Worm (Caenorhabditis elegans) whole organism, L4 larva: Measurements from ENCODE around the gene set-5.

Source experiments
- R02D3.7 ChIP-seq: fragments of 150-350 bp; sonication (generic microtip); optimal IDR thresholded peaks from 3 replicates; lab custom pipeline; 2014; ENCODE audit warnings: missing biosample characterization, missing genetic modification characterization
- Y75B8A.6 ChIP-seq: fragments of 200-800 bp; sonication (Bioruptor generic); IDR thresholded peaks from 2 replicates; pipeline ENCODE4 v1.3.6; 2022; ENCODE audit warnings: missing genetic modification reagents, missing genetic modification characterization, missing compliant biosample characterization
- arid-1 ChIP-seq: fragments of 200-800 bp; sonication (Bioruptor generic); conservative IDR thresholded peaks from 2 replicates; pipeline ENCODE4 v1.3.6; 2022; ENCODE audit warnings: missing genetic modification reagents, missing genetic modification characterization, missing compliant biosample characterization
- attf-4 ChIP-seq: sonication (generic microtip); optimal IDR thresholded peaks from 3 replicates; lab custom pipeline; 2017; ENCODE audit warnings: missing biosample characterization, missing genetic modification characterization
- ceh-32 ChIP-seq: sonication (generic microtip); optimal IDR thresholded peaks from 2 replicates; lab custom pipeline; 2016; ENCODE audit warnings: mild to moderate bottlenecking, missing genetic modification characterization, missing compliant biosample characterization; ENCODE audit not compliant: poor library complexity
- ceh-44 ChIP-seq: fragments of 200-800 bp; sonication (Bioruptor generic); IDR thresholded peaks from 2 replicates; pipeline ENCODE4 v1.3.6; 2022; ENCODE audit warnings: missing genetic modification reagents, missing genetic modification characterization, missing compliant biosample characterization
- daf-12 ChIP-seq: fragments of 150-350 bp; optimal IDR thresholded peaks from 2 replicates; lab custom pipeline; 2014; ENCODE audit warnings: missing biosample characterization, missing genetic modification reagents, missing genetic modification characterization
- daf-16 ChIP-seq, 3 experiments: sonication (generic microtip); optimal IDR thresholded peaks; 2 replicates each; lab custom pipeline; 2016 to 2017; ENCODE audit warnings: missing genetic modification characterization in 3 of 3, missing genetic modification reagents in 3 of 3, mild to moderate bottlenecking in 2 of 3, missing compliant biosample characterization in 2 of 3, missing biosample characterization in 1 of 3, moderate library complexity in 1 of 3
- dmd-6 ChIP-seq: fragments of 200-800 bp; sonication (Bioruptor generic); IDR thresholded peaks from 2 replicates; pipeline ENCODE4 v1.3.6; 2022; ENCODE audit warnings: missing genetic modification reagents, missing genetic modification characterization, missing compliant biosample characterization
- dmd-9 ChIP-seq: fragments of 200-800 bp; sonication (Bioruptor generic); IDR thresholded peaks from 2 replicates; pipeline ENCODE4 v1.3.6; 2022; ENCODE audit warnings: missing genetic modification reagents, missing genetic modification characterization, missing compliant biosample characterization
- egl-27 ChIP-seq: sonication (generic microtip); optimal IDR thresholded peaks from 3 replicates; lab custom pipeline; 2017; ENCODE audit warnings: missing biosample characterization, missing genetic modification reagents, missing genetic modification characterization
- egl-43 ChIP-seq: fragments of 200-800 bp; sonication (Bioruptor generic); IDR thresholded peaks from 2 replicates; pipeline ENCODE4 v1.3.6; 2022; ENCODE audit warnings: missing genetic modification reagents, missing genetic modification characterization, missing compliant biosample characterization
- hif-1 ChIP-seq, 2 experiments: sonication (generic microtip); optimal IDR thresholded peaks; 2 replicates each; lab custom pipeline; 2016 to 2017; ENCODE audit warnings: missing compliant biosample characterization in 2 of 2, missing genetic modification characterization in 2 of 2, missing genetic modification reagents in 2 of 2, missing genotype in 2 of 2, mild to moderate bottlenecking in 1 of 2
- hlh-30 ChIP-seq: sonication (generic microtip); optimal IDR thresholded peaks from 2 replicates; lab custom pipeline; 2017; ENCODE audit warnings: antibody characterized with exemption, mild to moderate bottlenecking, missing genetic modification characterization, missing compliant biosample characterization; ENCODE audit not compliant: insufficient read depth
- lin-1 ChIP-seq: fragments of 200-800 bp; sonication (Bioruptor generic); IDR thresholded peaks from 2 replicates; pipeline ENCODE4 v1.3.6; 2022; ENCODE audit warnings: missing genetic modification reagents, missing genetic modification characterization, missing compliant biosample characterization
- lin-29 ChIP-seq: fragments of 200-800 bp; sonication (Bioruptor generic); IDR thresholded peaks from 2 replicates; pipeline ENCODE4 v1.3.6; 2022; ENCODE audit warnings: missing genetic modification reagents, missing genetic modification characterization, missing compliant biosample characterization
- lin-38 ChIP-seq: fragments of 200-800 bp; sonication (Bioruptor generic); IDR thresholded peaks from 2 replicates; pipeline ENCODE4 v1.3.6; 2022; ENCODE audit warnings: missing genetic modification reagents, missing genetic modification characterization, missing compliant biosample characterization
- lir-3 ChIP-seq: sonication (generic microtip); optimal IDR thresholded peaks from 2 replicates; lab custom pipeline; 2016; ENCODE audit warnings: mild to moderate bottlenecking, missing genetic modification characterization, missing compliant biosample characterization
- lsy-2 ChIP-seq, 2 experiments: fragments of 150-350 bp in 1 of 2; sonication (generic microtip) in 1 of 2; optimal IDR thresholded peaks; 2 replicates each; lab custom pipeline; 2014 to 2017; ENCODE audit warnings: missing biosample characterization in 2 of 2, missing genetic modification characterization in 2 of 2
- madf-5 ChIP-seq, 2 experiments: fragments of 200-800 bp; sonication (Bioruptor generic); IDR thresholded peaks; 2 replicates each; pipeline ENCODE4 v1.3.6; 2022; ENCODE audit warnings: missing compliant biosample characterization in 2 of 2, missing genetic modification characterization in 2 of 2
- nhr-237 ChIP-seq: sonication (generic microtip); optimal IDR thresholded peaks from 2 replicates; lab custom pipeline; 2017; ENCODE audit warnings: missing biosample characterization, missing genetic modification characterization
- nhr-28 ChIP-seq: fragments of 150-350 bp; optimal IDR thresholded peaks from 2 replicates; lab custom pipeline; 2014; ENCODE audit warnings: missing biosample characterization, missing genetic modification characterization
- nhr-41 ChIP-seq: fragments of 200-800 bp; sonication (Bioruptor generic); IDR thresholded peaks from 2 replicates; pipeline ENCODE4 v1.3.6; 2022; ENCODE audit warnings: missing genetic modification reagents, missing genetic modification characterization, missing compliant biosample characterization
- nhr-76 ChIP-seq: fragments of 150-350 bp; optimal IDR thresholded peaks from 2 replicates; lab custom pipeline; 2014; ENCODE audit warnings: missing biosample characterization, missing genetic modification characterization
- pha-4 ChIP-seq, 2 experiments: fragments of 150-350 bp in 1 of 2; fragments of 200-800 bp in 1 of 2; sonication (Bioruptor generic) in 1 of 2; IDR thresholded peaks in 1 of 2; optimal IDR thresholded peaks in 1 of 2; 2 replicates each; pipeline versions ENCODE4 v1.3.6 to Lab custom; 2014 to 2022; ENCODE audit warnings: missing genetic modification characterization in 2 of 2, missing genetic modification reagents in 2 of 2, missing biosample characterization in 1 of 2, missing compliant biosample characterization in 1 of 2
- set-16 ChIP-seq: fragments of 200-800 bp; sonication (Bioruptor generic); IDR thresholded peaks from 2 replicates; pipeline ENCODE4 v1.3.6; 2022; ENCODE audit warnings: missing genetic modification reagents, missing genetic modification characterization, missing compliant biosample characterization
- spr-3 ChIP-seq: fragments of 200-800 bp; sonication (Bioruptor generic); optimal IDR thresholded peaks from 2 replicates; lab custom pipeline; 2018; ENCODE audit warnings: mild to moderate bottlenecking, missing genetic modification characterization, missing compliant biosample characterization
- tag-97 ChIP-seq: fragments of 200-800 bp; sonication (Bioruptor generic); IDR thresholded peaks from 2 replicates; pipeline ENCODE4 v1.3.6; 2022; ENCODE audit warnings: missing genetic modification characterization, missing compliant biosample characterization
- tra-1 ChIP-seq: fragments of 200-800 bp; sonication (Bioruptor generic); IDR thresholded peaks from 2 replicates; pipeline ENCODE4 v1.3.6; 2022; ENCODE audit warnings: missing genetic modification reagents, missing genetic modification characterization, missing compliant biosample characterization
- unc-39 ChIP-seq: sonication (generic microtip); optimal IDR thresholded peaks from 2 replicates; lab custom pipeline; 2017; ENCODE audit warnings: missing biosample characterization, missing genetic modification characterization
- vab-7 ChIP-seq: fragments of 200-800 bp; sonication (Bioruptor generic); IDR thresholded peaks from 2 replicates; pipeline ENCODE4 v1.3.6; 2022; ENCODE audit warnings: missing genetic modification reagents, missing genetic modification characterization, missing compliant biosample characterization
- zag-1 ChIP-seq: fragments of 150-350 bp; optimal IDR thresholded peaks from 2 replicates; lab custom pipeline; 2014; ENCODE audit warnings: missing biosample characterization, missing genetic modification characterization
- zfp-2 ChIP-seq: sonication (generic microtip); optimal IDR thresholded peaks from 2 replicates; lab custom pipeline; 2016; ENCODE audit warnings: mild to moderate bottlenecking, missing genetic modification characterization, missing compliant biosample characterization
- zfp-3 ChIP-seq: fragments of 200-800 bp; sonication (Bioruptor generic); conservative IDR thresholded peaks from 2 replicates; pipeline ENCODE4 v1.3.6; 2022; ENCODE audit warnings: missing genetic modification reagents, missing genetic modification characterization, missing compliant biosample characterization

The set-5 gene

DNA sequence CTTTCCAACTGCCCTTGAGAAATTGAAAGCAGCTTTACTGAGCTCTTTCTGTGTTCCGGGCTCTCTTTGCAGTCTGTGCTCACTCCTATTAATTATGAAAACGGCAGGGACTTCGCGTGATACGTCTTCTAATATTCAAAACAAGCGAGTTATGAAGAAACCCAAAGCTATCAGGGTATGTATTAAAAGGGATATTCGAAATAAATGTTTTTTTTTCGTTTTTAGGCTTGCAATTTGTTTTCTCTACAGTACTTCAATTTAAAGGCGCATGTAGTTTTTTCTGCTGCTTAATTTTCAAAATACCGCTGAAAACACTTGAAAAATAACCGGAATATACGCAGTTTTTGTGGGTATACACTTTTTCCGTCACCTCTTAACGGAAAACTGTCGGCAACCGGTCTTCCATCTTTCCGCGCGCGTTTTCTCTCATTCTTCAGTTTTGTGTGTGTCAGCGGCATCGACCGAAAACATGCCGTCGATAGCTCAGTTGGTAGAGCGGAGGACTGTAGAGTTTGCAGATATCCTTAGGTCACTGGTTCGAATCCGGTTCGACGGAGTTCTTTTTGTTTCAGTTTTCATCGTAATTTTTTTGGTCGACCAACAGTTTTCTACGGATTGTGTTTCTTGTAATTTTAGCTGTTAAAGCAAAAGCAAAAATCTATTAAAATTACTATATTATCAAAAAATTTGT is 9.6 kb upstream of the set-5 start, which contains the start of gene gasr-8 (continued):
- TF ChIP-seq set-16 (GFP tag; lab: Robert Waterston, UW) (peak; percentile 4; the same call in 1 of the 2 replicates), daf-16 (GFP tag; optimal IDR thresholded peaks at IDR 0.05; lab: Kevin White, UChicago) (no peak), daf-16 (tag; optimal IDR thresholded peaks at IDR 0.05; lab: Kevin White, UChicago) (peak; percentile 38), madf-5 (GFP tag; IDR thresholded peaks at IDR 0.05; lab: Robert Waterston, UW) (peak in 1 of 2 experiments; percentile 55; a peak in 1 of 4 replicates), Y75B8A.6 (GFP tag; lab: Robert Waterston, UW) (no peak), hif-1 (tag; optimal IDR thresholded peaks at IDR 0.05; lab: Kevin White, UChicago) (no peak), nhr-41 (GFP tag; lab: Robert Waterston, UW) (no peak), nhr-237 (tag; lab: Kevin White, UChicago) (no peak), nhr-76 (tag; lab: Kevin White, UChicago) (no peak), zfp-3 (GFP tag; lab: Robert Waterston, UW) (0 out of 2 replicates have a peak, but pooled peaks have one; percentile 52), lin-38 (GFP tag; lab: Robert Waterston, UW) (peak; percentile 58), ceh-44 (0 out of 2 replicates have a peak, but pooled peaks have one; percentile 42), pha-4 (GFP tag; IDR thresholded peaks at IDR 0.05; lab: Robert Waterston, UW) (no peak; the same call in none of the 2 replicates), pha-4 (tag; optimal IDR thresholded peaks at IDR 0.05; lab: Kevin White, UChicago) (no peak), egl-27 (tag; lab: Kevin White, UChicago) (no peak), egl-43 (peak; percentile 71), lin-29 (GFP tag; lab: Robert Waterston, UW) (0 out of 2 replicates have a peak, but pooled peaks have one; percentile 10)

DNA sequence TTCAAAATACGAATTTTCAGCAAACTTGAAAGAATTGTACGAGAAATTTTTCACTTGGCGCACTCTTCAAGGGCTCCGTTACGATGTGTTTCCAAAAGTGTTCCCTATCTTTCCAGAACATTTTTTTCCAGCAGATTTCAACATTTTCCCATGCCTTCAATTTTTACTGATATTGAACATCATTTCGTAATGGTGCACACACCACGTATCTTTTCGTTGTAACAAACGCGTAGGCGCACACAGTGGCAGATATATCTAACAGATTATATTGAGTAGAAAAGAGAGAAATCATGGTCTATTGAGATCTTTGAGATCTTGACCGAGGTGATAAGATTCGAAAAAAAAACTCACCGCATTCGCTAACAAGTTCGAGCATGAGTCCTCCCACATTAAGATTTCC is 3.1 kb upstream of the set-5 start:
- TF ChIP-seq dmd-6 (GFP tag; lab: Robert Waterston, UW) (no peak), nhr-28 (tag; lab: Kevin White, UChicago) (no peak), unc-39 (tag; lab: Kevin White, UChicago) (no peak), daf-12 (no peak), ceh-32 (tag; lab: Kevin White, UChicago) (no peak), R02D3.7 (tag; lab: Kevin White, UChicago) (no peak), Y75B8A.6 (GFP tag; lab: Robert Waterston, UW) (no peak), tra-1 (GFP tag; lab: Robert Waterston, UW) (no peak), arid-1 (no peak), tag-97 (GFP tag; lab: Robert Waterston, UW) (no peak), vab-7 (GFP tag; lab: Robert Waterston, UW) (no peak), lin-1 (no peak), zag-1 (tag; lab: Kevin White, UChicago) (no peak), attf-4 (tag; lab: Kevin White, UChicago) (no peak), spr-3 (GFP tag; lab: Kevin White, UChicago) (no peak), lsy-2 (tag; optimal IDR thresholded peaks at IDR 0.05; lab: Kevin White, UChicago) (no peak), dmd-9 (GFP tag; lab: Robert Waterston, UW) (no peak), zfp-2 (tag; lab: Kevin White, UChicago) (no peak), lir-3 (tag; lab: Kevin White, UChicago) (no peak), hlh-30 (tag; lab: Kevin White, UChicago) (no peak)
